Fruit fly (Drosophila melanogaster) whole organism, embryonic: ENCODE results near the gene Trm7-32.

Experiments used
- Ada2b ChIP-seq: fragments of 200-800 bp; sonication (Bioruptor generic); IDR thresholded peaks from 2 replicates; pipeline ENCODE4 v1.3.6; 2022; ENCODE audit warnings: missing biosample characterization, missing genetic modification characterization
- Antp ChIP-seq: fragments of 200-800 bp; sonication (Bioruptor generic); optimal IDR thresholded peaks from 3 replicates; lab custom pipeline; 2016; ENCODE audit warnings: missing biosample characterization, missing genetic modification characterization
- Asciz ChIP-seq: fragments of 200-800 bp; sonication (Bioruptor generic); optimal IDR thresholded peaks from 2 replicates; lab custom pipeline; 2017; ENCODE audit warnings: missing biosample characterization, mild to moderate bottlenecking, missing genetic modification characterization, missing genetic modification reagents
- Awh ChIP-seq: fragments of 200-800 bp; sonication (Bioruptor generic); IDR thresholded peaks from 2 replicates; pipeline ENCODE4, ENCODE4 v1.3.6; 2022; ENCODE audit warnings: missing biosample characterization, missing genetic modification characterization
- CG11723 ChIP-seq: fragments of 200-800 bp; sonication (Bioruptor generic); optimal IDR thresholded peaks from 2 replicates; lab custom pipeline; 2017; ENCODE audit warnings: missing biosample characterization, mild to moderate bottlenecking, missing genetic modification characterization
- CG12104 ChIP-seq: fragments of 200-800 bp; sonication (Bioruptor generic); optimal IDR thresholded peaks from 3 replicates; lab custom pipeline; 2016; ENCODE audit warnings: missing biosample characterization, missing genetic modification characterization
- CG12155 ChIP-seq: fragments of 200-800 bp; sonication (Bioruptor generic); optimal IDR thresholded peaks from 3 replicates; lab custom pipeline; 2016; ENCODE audit warnings: missing biosample characterization, missing genetic modification characterization
- CG12391 ChIP-seq: fragments of 200-800 bp; sonication (Bioruptor generic); optimal IDR thresholded peaks from 3 replicates; lab custom pipeline; 2018; ENCODE audit warnings: missing biosample characterization, mild to moderate bottlenecking, missing genetic modification characterization, moderate library complexity
- CG12744 ChIP-seq: fragments of 200-800 bp; sonication (Bioruptor generic); optimal IDR thresholded peaks from 2 replicates; lab custom pipeline; 2016; ENCODE audit warnings: missing biosample characterization, missing genetic modification characterization
- CG13624 ChIP-seq: fragments of 200-800 bp; sonication (Bioruptor generic); optimal IDR thresholded peaks from 2 replicates; lab custom pipeline; 2016; ENCODE audit warnings: missing biosample characterization, missing genetic modification characterization
- CG14014 ChIP-seq: fragments of 200-800 bp; sonication (Bioruptor generic); IDR thresholded peaks from 2 replicates; pipeline ENCODE4 v1.3.6; 2022; ENCODE audit warnings: missing biosample characterization, missing genetic modification characterization
- CG1603 ChIP-seq: fragments of 200-800 bp; sonication (Bioruptor generic); optimal IDR thresholded peaks from 2 replicates; lab custom pipeline; 2019; ENCODE audit warnings: missing biosample characterization, mild to moderate bottlenecking, missing genetic modification characterization, moderate library complexity
- CG2120 ChIP-seq: fragments of 200-800 bp; sonication (Bioruptor generic); optimal IDR thresholded peaks from 3 replicates; lab custom pipeline; 2016; ENCODE audit warnings: missing biosample characterization, missing genetic modification characterization
- CG30403 ChIP-seq: fragments of 200-800 bp; sonication (Bioruptor generic); optimal IDR thresholded peaks from 3 replicates; lab custom pipeline; 2016; ENCODE audit warnings: missing biosample characterization, missing genetic modification characterization
- CG3407 ChIP-seq: fragments of 200-800 bp; sonication (Bioruptor generic); optimal IDR thresholded peaks from 2 replicates; lab custom pipeline; 2018; ENCODE audit warnings: missing biosample characterization, mild to moderate bottlenecking, missing genetic modification characterization
- CG34376 ChIP-seq: fragments of 200-800 bp; sonication (Bioruptor generic); optimal IDR thresholded peaks from 2 replicates; lab custom pipeline; 2018; ENCODE audit warnings: missing biosample characterization, mild to moderate bottlenecking, missing genetic modification characterization
- CG3838 ChIP-seq: fragments of 200-800 bp; sonication (Bioruptor generic); optimal IDR thresholded peaks from 3 replicates; lab custom pipeline; 2016; ENCODE audit warnings: missing biosample characterization, missing genetic modification characterization
- CG4328 ChIP-seq: fragments of 200-800 bp; sonication (Bioruptor generic); optimal IDR thresholded peaks from 3 replicates; lab custom pipeline; 2017; ENCODE audit warnings: missing biosample characterization, missing genetic modification reagents, missing genetic modification characterization
- CG6175 ChIP-seq: fragments of 200-800 bp; sonication (Bioruptor generic); IDR thresholded peaks from 3 replicates; pipeline ENCODE4 v1.3.6; 2022; ENCODE audit warnings: missing biosample characterization, missing genetic modification characterization
- CG8924 ChIP-seq: fragments of 200-800 bp; optimal IDR thresholded peaks from 3 replicates; lab custom pipeline; 2019; ENCODE audit warnings: missing biosample characterization, mild to moderate bottlenecking, missing genetic modification characterization, moderate library complexity
- CG9797 ChIP-seq: fragments of 200-800 bp; sonication (Bioruptor generic); optimal IDR thresholded peaks from 3 replicates; lab custom pipeline; 2018; ENCODE audit warnings: missing biosample characterization, mild to moderate bottlenecking, missing genetic modification characterization
- CTCF ChIP-seq: fragments of 200-800 bp; sonication (Bioruptor generic); optimal IDR thresholded peaks from 2 replicates; lab custom pipeline; 2017; ENCODE audit warnings: missing biosample characterization, mild to moderate bottlenecking, missing genetic modification characterization, moderate library complexity
- Dip3 ChIP-seq: fragments of 200-800 bp; sonication (Bioruptor generic); optimal IDR thresholded peaks from 3 replicates; lab custom pipeline; 2016; ENCODE audit warnings: missing biosample characterization, missing genetic modification characterization
- E2f2 ChIP-seq: fragments of 200-800 bp; sonication (Bioruptor generic); IDR thresholded peaks from 2 replicates; pipeline ENCODE4 v1.3.6; 2022; ENCODE audit warnings: missing biosample characterization, missing genetic modification characterization
- NK7.1 ChIP-seq: fragments of 200-800 bp; sonication (Bioruptor generic); optimal IDR thresholded peaks from 3 replicates; lab custom pipeline; 2016; ENCODE audit warnings: missing biosample characterization, missing genetic modification characterization
- Nf-YA ChIP-seq: fragments of 200-800 bp; sonication (Bioruptor generic); IDR thresholded peaks from 2 replicates; pipeline ENCODE4 v1.3.6; 2022; ENCODE audit warnings: missing biosample characterization, missing genetic modification characterization
- Nf-YB ChIP-seq: fragments of 200-800 bp; sonication (Bioruptor generic); optimal IDR thresholded peaks from 3 replicates; lab custom pipeline; 2019; ENCODE audit warnings: missing biosample characterization, mild to moderate bottlenecking, missing genetic modification characterization, moderate library complexity
- Rx ChIP-seq: fragments of 200-800 bp; sonication (Bioruptor generic); IDR thresholded peaks from 2 replicates; pipeline ENCODE4 v1.3.6; 2022; ENCODE audit warnings: missing biosample characterization, missing genetic modification characterization
- dati ChIP-seq: fragments of 200-800 bp; sonication (Bioruptor generic); IDR thresholded peaks from 2 replicates; pipeline ENCODE4 v1.3.6; 2022; ENCODE audit warnings: missing biosample characterization, missing genetic modification characterization
- dm ChIP-seq: fragments of 200-800 bp; sonication (Bioruptor generic); optimal IDR thresholded peaks from 3 replicates; lab custom pipeline; 2016; ENCODE audit warnings: missing biosample characterization, missing genetic modification characterization
- eyg ChIP-seq: fragments of 200-800 bp; sonication (Bioruptor generic); optimal IDR thresholded peaks from 3 replicates; lab custom pipeline; 2016; ENCODE audit warnings: missing biosample characterization, missing genetic modification characterization
- fd3F ChIP-seq: fragments of 200-800 bp; sonication (Bioruptor generic); optimal IDR thresholded peaks from 2 replicates; lab custom pipeline; 2018; ENCODE audit warnings: missing biosample characterization, mild to moderate bottlenecking, missing genetic modification characterization, moderate library complexity
- gro ChIP-seq: fragments of 200-800 bp; sonication (Bioruptor generic); optimal IDR thresholded peaks from 2 replicates; lab custom pipeline; 2016; ENCODE audit warnings: missing biosample characterization, missing genetic modification characterization
- inv ChIP-seq: fragments of 200-800 bp; sonication (Bioruptor generic); IDR thresholded peaks from 2 replicates; pipeline ENCODE4 v1.3.6; 2022; ENCODE audit warnings: missing biosample characterization, missing genetic modification characterization; ENCODE audit not compliant: partially characterized antibody
- kni ChIP-seq: fragments of 200-800 bp; sonication (Bioruptor generic); optimal IDR thresholded peaks from 3 replicates; lab custom pipeline; 2017; ENCODE audit warnings: mild to moderate bottlenecking, missing biosample characterization, missing genetic modification reagents, missing genetic modification characterization
- lbe ChIP-seq: fragments of 200-800 bp; sonication (Bioruptor generic); optimal IDR thresholded peaks from 2 replicates; lab custom pipeline; 2016; ENCODE audit warnings: missing biosample characterization, mild to moderate bottlenecking, missing genetic modification characterization
- nau ChIP-seq: fragments of 200-800 bp; sonication (Bioruptor generic); optimal IDR thresholded peaks from 3 replicates; lab custom pipeline; 2017; ENCODE audit warnings: missing biosample characterization, mild to moderate bottlenecking, missing genetic modification characterization, missing genetic modification reagents
- oc ChIP-seq: fragments of 200-800 bp; sonication (Bioruptor generic); optimal IDR thresholded peaks from 2 replicates; lab custom pipeline; 2018; ENCODE audit warnings: missing biosample characterization, mild to moderate bottlenecking, missing genetic modification characterization, moderate library complexity
- prd ChIP-seq, 3 experiments: fragments of >200 bp in 2 of 3; fragments of 200-800 bp in 1 of 3; sonication (Bioruptor generic) in 1 of 3; optimal IDR thresholded peaks in 2 of 3; IDR thresholded peaks in 1 of 3; 2 replicates in 2 of 3; 3 replicates in 1 of 3; pipeline versions ENCODE4 v1.3.6 to Lab custom; 2017 to 2022; ENCODE audit warnings: missing biosample characterization in 1 of 3, missing genetic modification characterization in 1 of 3
- pum ChIP-seq: fragments of 200-800 bp; sonication (Bioruptor generic); optimal IDR thresholded peaks from 2 replicates; lab custom pipeline; 2016; ENCODE audit warnings: missing biosample characterization, missing genetic modification characterization
- sd ChIP-seq: fragments of 200-800 bp; sonication (Bioruptor generic); optimal IDR thresholded peaks from 3 replicates; lab custom pipeline; 2018; ENCODE audit warnings: missing biosample characterization, mild to moderate bottlenecking, missing genetic modification characterization, moderate library complexity
- shn ChIP-seq: fragments of 200-800 bp; sonication (Bioruptor generic); optimal IDR thresholded peaks from 3 replicates; lab custom pipeline; 2016; ENCODE audit warnings: missing biosample characterization, missing genetic modification characterization
- sqz ChIP-seq: fragments of 200-800 bp; sonication (Bioruptor generic); optimal IDR thresholded peaks from 3 replicates; lab custom pipeline; 2018; ENCODE audit warnings: missing biosample characterization, mild to moderate bottlenecking, missing genetic modification characterization
- tap ChIP-seq: fragments of 200-800 bp; optimal IDR thresholded peaks from 3 replicates; lab custom pipeline; 2019; ENCODE audit warnings: missing biosample characterization, mild to moderate bottlenecking, missing genetic modification characterization, moderate library complexity
- tgo ChIP-seq: fragments of 200-800 bp; sonication (Bioruptor generic); IDR thresholded peaks from 3 replicates; pipeline ENCODE4 v1.3.6; 2022; ENCODE audit warnings: missing biosample characterization, missing genetic modification characterization
- tio ChIP-seq: fragments of 200-800 bp; sonication (Bioruptor generic); optimal IDR thresholded peaks from 2 replicates; lab custom pipeline; 2017; ENCODE audit warnings: missing biosample characterization, missing genetic modification characterization, inconsistent platforms
- tup ChIP-seq: fragments of 200-800 bp; sonication (Bioruptor generic); optimal IDR thresholded peaks from 2 replicates; lab custom pipeline; 2016; ENCODE audit warnings: missing biosample characterization, mild to moderate bottlenecking, missing genetic modification characterization, moderate library complexity
- zen2 ChIP-seq: fragments of 200-800 bp; sonication (Bioruptor generic); IDR thresholded peaks from 3 replicates; pipeline ENCODE4 v1.3.6; 2022; ENCODE audit warnings: missing biosample characterization, missing genetic modification characterization; ENCODE audit not compliant: partially characterized antibody
- zfh2 ChIP-seq: fragments of 200-800 bp; sonication (Bioruptor generic); optimal IDR thresholded peaks from 2 replicates; lab custom pipeline; 2016; ENCODE audit warnings: missing biosample characterization, missing genetic modification characterization

Trm7-32 gene

DNA sequence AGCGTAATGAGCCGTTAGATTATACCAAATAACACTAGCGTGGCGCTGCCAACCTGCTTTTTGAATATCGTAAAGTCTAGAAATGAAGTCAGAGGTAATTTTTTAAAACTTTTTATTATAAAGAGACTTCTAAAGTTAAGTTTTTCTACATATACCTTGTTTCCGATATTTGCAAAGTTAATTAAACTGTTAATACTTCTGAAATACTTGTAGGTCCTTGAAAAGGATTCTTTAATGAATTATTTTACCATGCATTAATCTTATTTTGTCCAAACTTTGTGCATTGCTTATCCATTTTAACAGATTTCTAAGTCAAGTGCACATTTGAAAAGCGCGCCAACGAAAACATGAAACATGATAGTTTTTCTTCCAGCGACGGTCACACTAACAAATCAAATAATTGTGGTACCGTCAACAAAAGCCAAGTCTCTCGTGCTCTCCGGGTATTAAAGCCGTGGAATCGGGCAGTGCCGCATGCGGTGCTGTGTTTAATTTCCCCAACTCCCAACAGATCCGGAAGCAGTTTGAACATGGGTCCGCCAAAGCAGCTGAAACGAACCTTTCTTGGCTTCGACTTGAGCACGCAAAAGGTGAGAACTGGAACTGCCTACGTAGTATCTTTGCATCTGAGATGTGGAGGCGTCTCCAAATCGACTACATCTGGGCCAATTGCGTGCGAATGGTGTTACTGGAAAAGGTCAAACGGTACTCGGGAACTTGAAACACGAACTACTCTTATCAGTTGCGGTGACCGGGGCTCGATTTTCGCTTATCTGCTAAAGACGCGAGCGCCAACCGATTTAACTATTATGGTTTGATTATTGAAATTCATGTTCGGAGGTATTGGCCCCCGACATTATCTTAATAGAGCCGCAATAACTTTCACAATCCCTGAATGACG, 44.2 kb upstream of the Trm7-32 start, which contains the start of the genes EMC2A and CG3534:
Gene EMC2A, minus strand, starts transcription at position 13 of the 901 bp plus-strand sequence.
Gene CG3534, plus strand, starts transcription at position 388 of the 901 bp plus-strand sequence.
- TF ChIP-seq gro: no peak
- TF ChIP-seq zen2 (GFP tag; lab: Robert Waterston, UW): no peak
- peak; percentile 3 for TF ChIP-seq Asciz (GFP tag; lab: Kevin White, UChicago)
- no peak for TF ChIP-seq tio (GFP tag; lab: Kevin White, UChicago)
- no peak for TF ChIP-seq sd
- no peak for TF ChIP-seq prd (optimal IDR thresholded peaks at IDR 0.05; lab: Kevin White, UChicago)
- TF ChIP-seq prd (GFP tag; IDR thresholded peaks at IDR 0.05; lab: Robert Waterston, UW): no peak; the same call in 2 of the 3 replicates
- TF ChIP-seq CG11723 (GFP tag; lab: Kevin White, UChicago): no peak
- TF ChIP-seq CG14014: 0 out of 2 replicates have a peak, but pooled peaks have one; percentile 4
- TF ChIP-seq CG3407 (GFP tag; lab: Kevin White, UChicago): no peak
- TF ChIP-seq dm: no peak
- no peak for TF ChIP-seq fd3F (GFP tag; lab: Kevin White, UChicago)
- no peak for TF ChIP-seq CG12155 (GFP tag; lab: Kevin White, UChicago)
- TF ChIP-seq CG3838 (GFP tag; lab: Kevin White, UChicago): no peak
- no peak for TF ChIP-seq CTCF (GFP tag; lab: Kevin White, UChicago)
- no peak for TF ChIP-seq eyg
- no peak for TF ChIP-seq dati (GFP tag; lab: Robert Waterston, UW)
- peak; percentile 63 for TF ChIP-seq CG34376 (GFP tag; lab: Kevin White, UChicago)
- TF ChIP-seq shn (GFP tag; lab: Kevin White, UChicago): no peak
- TF ChIP-seq CG2120: peak; percentile 2
- no peak for TF ChIP-seq tup (GFP tag; lab: Kevin White, UChicago)
- TF ChIP-seq sqz (GFP tag; lab: Kevin White, UChicago): no peak
- no peak for TF ChIP-seq Nf-YB (GFP tag; lab: Kevin White, UChicago)
- no peak for TF ChIP-seq nau (GFP tag; lab: Kevin White, UChicago)
- TF ChIP-seq Nf-YA: no peak
- no peak for TF ChIP-seq kni (GFP tag; lab: Kevin White, UChicago)
- peak; percentile 2 for TF ChIP-seq CG12104 (GFP tag; lab: Kevin White, UChicago)
- peak; percentile 69 for TF ChIP-seq CG9797 (GFP tag; lab: Kevin White, UChicago)
- no peak for TF ChIP-seq CG4328
- TF ChIP-seq Dip3 (GFP tag; lab: Kevin White, UChicago): peak; percentile 32
- TF ChIP-seq CG13624: peak; percentile 6
- peak; percentile 33 for TF ChIP-seq Antp (GFP tag; lab: Kevin White, UChicago)
- TF ChIP-seq inv: no peak
- no peak for TF ChIP-seq CG8924 (tag; lab: Kevin White, UChicago)
- TF ChIP-seq zfh2: no peak
- TF ChIP-seq Rx: no peak
- TF ChIP-seq CG12391 (tag; lab: Kevin White, UChicago): no peak
- TF ChIP-seq Awh (GFP tag; lab: Robert Waterston, UW): 0 out of 2 replicates have a peak, but pooled peaks have one; percentile 18
- peak; percentile 21 for TF ChIP-seq CG1603 (tag; lab: Kevin White, UChicago)
- no peak for TF ChIP-seq oc (tag; lab: Kevin White, UChicago)
- no peak for TF ChIP-seq Ada2b
- TF ChIP-seq E2f2 (GFP tag; lab: Robert Waterston, UW): no peak
- TF ChIP-seq CG30403 (GFP tag; lab: Kevin White, UChicago): peak; percentile 25
- peak; percentile 26; the same call in 1 of the 3 replicates for TF ChIP-seq tgo (GFP tag; lab: Robert Waterston, UW)
- TF ChIP-seq pum (GFP tag; lab: Kevin White, UChicago): peak; percentile 4
- no peak for TF ChIP-seq CG12744 (GFP tag; lab: Kevin White, UChicago)
- TF ChIP-seq lbe (GFP tag; lab: Kevin White, UChicago): no peak
- TF ChIP-seq CG6175 (GFP tag; lab: Robert Waterston, UW): no peak
- no peak for TF ChIP-seq tap
- peak; percentile 3 for TF ChIP-seq NK7.1 (GFP tag; lab: Kevin White, UChicago)
